Fruit fly (Drosophila melanogaster): ENCODE data around the gene Eip78C.

The Eip78C gene

DNA sequence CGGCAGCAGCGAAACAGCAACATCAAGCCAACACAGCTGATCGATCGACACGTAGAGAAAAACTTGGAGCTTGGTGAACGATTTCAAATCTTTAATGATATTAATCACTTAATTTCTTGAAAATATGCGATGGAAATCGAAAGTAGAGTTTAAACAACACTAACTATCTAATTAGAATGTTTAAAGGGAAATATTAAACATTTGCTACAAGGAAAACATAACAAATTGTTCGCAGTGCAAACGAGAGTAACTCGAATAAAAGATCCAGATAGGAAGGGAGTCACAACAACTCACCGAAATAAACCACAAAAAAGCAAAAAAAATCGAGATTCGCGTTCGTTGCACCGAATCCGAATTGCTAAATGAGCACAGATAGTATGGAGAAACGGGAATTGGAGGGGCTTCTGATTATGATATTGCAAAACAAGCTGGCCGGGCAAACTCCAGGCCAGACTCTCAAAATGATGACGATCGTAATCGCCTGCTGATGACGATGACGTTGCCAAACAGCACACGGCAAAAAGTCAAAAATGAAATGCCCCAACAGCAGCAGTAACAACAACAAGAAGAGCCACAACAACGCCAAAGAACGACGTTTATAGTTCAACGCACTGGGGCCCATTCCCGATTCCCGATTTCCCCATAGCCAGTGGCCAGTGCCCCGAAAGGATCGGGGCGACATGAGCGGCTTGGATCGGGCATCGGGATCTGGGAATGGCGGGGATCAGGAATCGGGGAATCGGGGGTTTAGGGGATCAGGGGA is 27.5 kb downstream of the Eip78C start (continued):
- peak; percentile 55 for TF ChIP-seq dmrt11E (tag; optimal IDR thresholded peaks at IDR 0.05)
- 0 out of 2 replicates have a peak, but pooled peaks have one; percentile 17 for TF ChIP-seq Ada2b (GFP tag; IDR thresholded peaks at IDR 0.05)
- TF ChIP-seq CG30403 (GFP tag; optimal IDR thresholded peaks at IDR 0.05): peak; percentile 51
- peak; percentile 39 for TF ChIP-seq CG13424 (tag; optimal IDR thresholded peaks at IDR 0.05)
- TF ChIP-seq stc (GFP tag; IDR thresholded peaks at IDR 0.05): 0 out of 2 replicates have a peak, but pooled peaks have one; percentile 38
- no peak for TF ChIP-seq CG12155 (GFP tag; optimal IDR thresholded peaks at IDR 0.05)
- TF ChIP-seq cas (GFP tag; IDR thresholded peaks at IDR 0.05): no peak
- TF ChIP-seq CG10366 (GFP tag; IDR thresholded peaks at IDR 0.05): peak; percentile 15; the same call in 1 of the 2 replicates
- TF ChIP-seq CG9932 (GFP tag; IDR thresholded peaks at IDR 0.05): no peak
- peak; percentile 9 for TF ChIP-seq tio (GFP tag; optimal IDR thresholded peaks at IDR 0.05)
- peak; percentile 57; the same call in 1 of the 3 replicates for TF ChIP-seq zfh1 (GFP tag; IDR thresholded peaks at IDR 0.05)
- no peak for TF ChIP-seq CHES-1-like (GFP tag; optimal IDR thresholded peaks at IDR 0.05)
- TF ChIP-seq Dad (GFP tag; optimal IDR thresholded peaks at IDR 0.05): no peak
- no peak for TF ChIP-seq hkb (optimal IDR thresholded peaks at IDR 0.05)
- peak; percentile 35; the same call in 1 of the 2 replicates for TF ChIP-seq hkb (GFP tag; IDR thresholded peaks at IDR 0.05)
- peak; percentile 99 for TF ChIP-seq corto (GFP tag; optimal IDR thresholded peaks at IDR 0.05)
- peak; percentile 98 for TF ChIP-seq lbe (GFP tag; optimal IDR thresholded peaks at IDR 0.05)
- peak; percentile 73 for TF ChIP-seq CG18262 (tag; optimal IDR thresholded peaks at IDR 0.05)
- no peak for TF ChIP-seq NfI (GFP tag; optimal IDR thresholded peaks at IDR 0.05)
- TF ChIP-seq CG8089 (GFP tag; optimal IDR thresholded peaks at IDR 0.05): no peak
- TF ChIP-seq Mes4 (GFP tag; optimal IDR thresholded peaks at IDR 0.05): no peak
- TF ChIP-seq unc-4 (GFP tag; IDR thresholded peaks at IDR 0.05; ENCODE audit: partially characterized antibody): no peak
- no peak for TF ChIP-seq Adf1 (GFP tag; IDR thresholded peaks at IDR 0.05)
- no peak for TF ChIP-seq bbx (GFP tag; IDR thresholded peaks at IDR 0.05; ENCODE audit: partially characterized antibody)
- TF ChIP-seq Oli (tag; optimal IDR thresholded peaks at IDR 0.05): peak; percentile 49
- peak; percentile 10 for TF ChIP-seq ATbp (GFP tag; optimal IDR thresholded peaks at IDR 0.05)
- TF ChIP-seq dan (GFP tag; IDR thresholded peaks at IDR 0.05): no peak
- no peak for TF ChIP-seq Gsc (GFP tag; IDR thresholded peaks at IDR 0.05)
- TF ChIP-seq pum (GFP tag; optimal IDR thresholded peaks at IDR 0.05): peak; percentile 23
- no peak for TF ChIP-seq insv (GFP tag; optimal IDR thresholded peaks at IDR 0.05)
- peak; percentile 70 for TF ChIP-seq CG11504 (tag; optimal IDR thresholded peaks at IDR 0.05)
- no peak for TF ChIP-seq CG15514 (GFP tag; optimal IDR thresholded peaks at IDR 0.05)
- peak; percentile 15 to 26 for TF ChIP-seq dpn (GFP tag; optimal IDR thresholded peaks at IDR 0.05)
- TF ChIP-seq jumu (GFP tag; optimal IDR thresholded peaks at IDR 0.05): no peak
- peak in 1 of 2 experiments; percentile 42 for TF ChIP-seq Pdp1 (GFP tag; optimal IDR thresholded peaks at IDR 0.05)
- TF ChIP-seq tgo (GFP tag; IDR thresholded peaks at IDR 0.05): peak; percentile 20; the same call in 1 of the 3 replicates
- no peak for TF ChIP-seq CG11247 (GFP tag; IDR thresholded peaks at IDR 0.05)
- TF ChIP-seq CG17186 (GFP tag; optimal IDR thresholded peaks at IDR 0.05): no peak
- TF ChIP-seq gfzf (GFP tag; optimal IDR thresholded peaks at IDR 0.05): no peak
- peak; percentile 4 for TF ChIP-seq Fer3 (tag; optimal IDR thresholded peaks at IDR 0.05)
- TF ChIP-seq CG1602 (GFP tag; optimal IDR thresholded peaks at IDR 0.05): peak; percentile 19
- TF ChIP-seq grau (tag; optimal IDR thresholded peaks at IDR 0.05): peak; percentile 47
- peak; percentile 60 for TF ChIP-seq Xbp1 (GFP tag; optimal IDR thresholded peaks at IDR 0.05)
- no peak for TF ChIP-seq CG10147 (GFP tag; optimal IDR thresholded peaks at IDR 0.05)
- peak; percentile 13; the same call in 1 of the 2 replicates for TF ChIP-seq CG10959 (GFP tag; IDR thresholded peaks at IDR 0.05)
- peak; percentile 41 for TF ChIP-seq Sox100B (GFP tag; optimal IDR thresholded peaks at IDR 0.05)
- TF ChIP-seq CG9727 (GFP tag; optimal IDR thresholded peaks at IDR 0.05): peak; percentile 54
- TF ChIP-seq Rfx (GFP tag; IDR thresholded peaks at IDR 0.05): peak; percentile 26; the same call in 1 of the 2 replicates
- TF ChIP-seq lab (GFP tag; optimal IDR thresholded peaks at IDR 0.05): peak; percentile 14

Measured in whole organism, embryonic.